Fruit fly (Drosophila melanogaster) whole organism, embryonic: Measurements from ENCODE around the gene CG9757.

Experiments
- Atf6 ChIP-seq: fragments of 200-800 bp; sonication (Bioruptor generic); IDR thresholded peaks from 2 replicates; pipeline ENCODE4 v1.3.6; 2022; ENCODE audit warnings: missing biosample characterization, missing genetic modification characterization
- CG10565 ChIP-seq: fragments of 200-800 bp; sonication (Bioruptor generic); optimal IDR thresholded peaks from 3 replicates; lab custom pipeline; 2016; ENCODE audit warnings: missing biosample characterization, mild to moderate bottlenecking, missing genetic modification characterization
- CG11695 ChIP-seq: fragments of 200-800 bp; sonication (Bioruptor generic); IDR thresholded peaks from 3 replicates; pipeline ENCODE4 v1.3.6; 2022; ENCODE audit warnings: missing biosample characterization, missing genetic modification characterization
- CG12104 ChIP-seq: fragments of 200-800 bp; sonication (Bioruptor generic); optimal IDR thresholded peaks from 3 replicates; lab custom pipeline; 2016; ENCODE audit warnings: missing biosample characterization, missing genetic modification characterization
- CG12219 ChIP-seq: fragments of 200-800 bp; sonication (Bioruptor generic); optimal IDR thresholded peaks from 3 replicates; lab custom pipeline; 2018; ENCODE audit warnings: missing biosample characterization, mild to moderate bottlenecking, missing genetic modification characterization
- CG1602 ChIP-seq: fragments of 200-800 bp; sonication (Bioruptor generic); optimal IDR thresholded peaks from 3 replicates; lab custom pipeline; 2016; ENCODE audit warnings: missing biosample characterization, missing genetic modification characterization
- CG2116 ChIP-seq: fragments of 200-800 bp; sonication (Bioruptor generic); optimal IDR thresholded peaks from 3 replicates; lab custom pipeline; 2018; ENCODE audit warnings: missing biosample characterization, mild to moderate bottlenecking, missing genetic modification characterization
- CG2889 ChIP-seq: fragments of 200-800 bp; sonication (Bioruptor generic); IDR thresholded peaks from 3 replicates; pipeline ENCODE4 v1.3.6; 2022; ENCODE audit warnings: missing biosample characterization, missing genetic modification characterization
- CG3847 ChIP-seq: fragments of 200-800 bp; sonication (Bioruptor generic); IDR thresholded peaks from 2 replicates; pipeline ENCODE4 v1.3.6; 2022; ENCODE audit warnings: missing biosample characterization, missing genetic modification characterization
- CG4404 ChIP-seq: fragments of 200-800 bp; sonication (Bioruptor generic); IDR thresholded peaks from 2 replicates; pipeline ENCODE4 v1.3.6; 2022; ENCODE audit warnings: missing biosample characterization, missing genetic modification characterization
- CG4730 ChIP-seq: fragments of 200-800 bp; sonication (Bioruptor generic); IDR thresholded peaks from 2 replicates; pipeline ENCODE4 v1.3.6; 2022; ENCODE audit warnings: missing biosample characterization, missing genetic modification characterization
- CG5245 ChIP-seq: fragments of 200-800 bp; sonication (Bioruptor generic); optimal IDR thresholded peaks from 3 replicates; lab custom pipeline; 2016; ENCODE audit warnings: missing biosample characterization, missing genetic modification characterization
- CG6175 ChIP-seq: fragments of 200-800 bp; sonication (Bioruptor generic); IDR thresholded peaks from 3 replicates; pipeline ENCODE4 v1.3.6; 2022; ENCODE audit warnings: missing biosample characterization, missing genetic modification characterization
- CG9215 ChIP-seq: fragments of 200-800 bp; sonication (Bioruptor generic); IDR thresholded peaks from 2 replicates; pipeline ENCODE4 v1.3.6; 2022; ENCODE audit warnings: missing biosample characterization, missing genetic modification characterization
- CG9797 ChIP-seq: fragments of 200-800 bp; sonication (Bioruptor generic); optimal IDR thresholded peaks from 3 replicates; lab custom pipeline; 2018; ENCODE audit warnings: missing biosample characterization, mild to moderate bottlenecking, missing genetic modification characterization
- Chrac-16 ChIP-seq: fragments of 200-800 bp; sonication (Bioruptor generic); optimal IDR thresholded peaks from 3 replicates; lab custom pipeline; 2016; ENCODE audit warnings: missing biosample characterization, missing genetic modification characterization
- CkIIα-i1 ChIP-seq: fragments of 200-800 bp; sonication (Bioruptor generic); IDR thresholded peaks from 2 replicates; pipeline ENCODE4 v1.3.6; 2022; ENCODE audit warnings: missing biosample characterization, missing genetic modification characterization
- E2f2 ChIP-seq: fragments of 200-800 bp; sonication (Bioruptor generic); IDR thresholded peaks from 2 replicates; pipeline ENCODE4 v1.3.6; 2022; ENCODE audit warnings: missing biosample characterization, missing genetic modification characterization
- GATAe ChIP-seq: fragments of 200-800 bp; sonication (Bioruptor generic); conservative IDR thresholded peaks from 2 replicates; pipeline ENCODE4 v1.3.6; 2022; ENCODE audit warnings: missing biosample characterization, missing genetic modification characterization
- Gug ChIP-seq: fragments of 200-800 bp; sonication (Bioruptor generic); IDR thresholded peaks from 4 replicates; pipeline ENCODE4 v1.3.6; 2022; ENCODE audit warnings: missing biosample characterization, missing genetic modification characterization
- HLH54F ChIP-seq: fragments of 200-800 bp; sonication (Bioruptor generic); optimal IDR thresholded peaks from 3 replicates; lab custom pipeline; 2016; ENCODE audit warnings: missing biosample characterization, missing genetic modification characterization
- HmgD ChIP-seq: fragments of 200-800 bp; sonication (Bioruptor generic); optimal IDR thresholded peaks from 3 replicates; lab custom pipeline; 2016; ENCODE audit warnings: missing biosample characterization, missing genetic modification characterization
- MBD-R2 ChIP-seq: fragments of 200-800 bp; sonication (Bioruptor generic); IDR thresholded peaks from 2 replicates; pipeline ENCODE4 v1.3.6; 2022; ENCODE audit warnings: missing biosample characterization, missing genetic modification characterization
- MESR4 ChIP-seq: fragments of 200-800 bp; sonication (Bioruptor generic); optimal IDR thresholded peaks from 2 replicates; lab custom pipeline; 2018; ENCODE audit warnings: missing biosample characterization, mild to moderate bottlenecking, missing genetic modification characterization, moderate library complexity
- Mad ChIP-seq: fragments of 200-800 bp; sonication (Bioruptor generic); optimal IDR thresholded peaks from 2 replicates; lab custom pipeline; 2016; ENCODE audit warnings: missing biosample characterization, missing genetic modification characterization
- Mes4 ChIP-seq: fragments of 200-800 bp; sonication (Bioruptor generic); optimal IDR thresholded peaks from 2 replicates; lab custom pipeline; 2016; ENCODE audit warnings: missing biosample characterization, missing genetic modification characterization
- Pdp1 ChIP-seq, 2 experiments: fragments of 200-800 bp; sonication (Bioruptor generic); optimal IDR thresholded peaks; 3 replicates each; lab custom pipeline; 2016; ENCODE audit warnings: missing biosample characterization in 2 of 2, missing genetic modification characterization in 2 of 2, mild to moderate bottlenecking in 1 of 2, moderate library complexity in 1 of 2
- Side ChIP-seq: fragments of 200-800 bp; sonication (Bioruptor generic); optimal IDR thresholded peaks from 2 replicates; lab custom pipeline; 2016; ENCODE audit warnings: missing biosample characterization, missing genetic modification characterization
- Sry-β ChIP-seq: fragments of 200-800 bp; sonication (Bioruptor generic); optimal IDR thresholded peaks from 2 replicates; lab custom pipeline; 2018; ENCODE audit warnings: missing biosample characterization, mild to moderate bottlenecking, missing genetic modification characterization, moderate library complexity
- Vsx1 ChIP-seq: fragments of 200-800 bp; sonication (Bioruptor generic); optimal IDR thresholded peaks from 2 replicates; lab custom pipeline; 2017; ENCODE audit warnings: missing biosample characterization, mild to moderate bottlenecking, missing genetic modification characterization, missing genetic modification reagents
- bigmax ChIP-seq: fragments of 200-800 bp; sonication (Bioruptor generic); optimal IDR thresholded peaks from 2 replicates; lab custom pipeline; 2018; ENCODE audit warnings: missing biosample characterization, mild to moderate bottlenecking, missing genetic modification characterization
- caup ChIP-seq: fragments of 200-800 bp; sonication (Bioruptor generic); optimal IDR thresholded peaks from 3 replicates; lab custom pipeline; 2017; ENCODE audit warnings: missing biosample characterization, mild to moderate bottlenecking, missing genetic modification characterization, moderate library complexity; ENCODE audit not compliant: severe bottlenecking
- cg ChIP-seq: fragments of 200-800 bp; sonication (Bioruptor generic); optimal IDR thresholded peaks from 3 replicates; lab custom pipeline; 2019; ENCODE audit warnings: missing biosample characterization, mild to moderate bottlenecking, missing genetic modification characterization, moderate library complexity
- ci ChIP-seq: fragments of 200-800 bp; sonication (Bioruptor generic); IDR thresholded peaks from 3 replicates; pipeline ENCODE4 v1.3.6; 2022; ENCODE audit warnings: missing biosample characterization, missing genetic modification characterization
- crol ChIP-seq: fragments of 200-800 bp; sonication (Bioruptor generic); IDR thresholded peaks from 2 replicates; pipeline ENCODE4 v1.3.6; 2022; ENCODE audit warnings: missing biosample characterization, missing genetic modification characterization
- dm ChIP-seq: fragments of 200-800 bp; sonication (Bioruptor generic); optimal IDR thresholded peaks from 3 replicates; lab custom pipeline; 2016; ENCODE audit warnings: missing biosample characterization, missing genetic modification characterization
- emc ChIP-seq: fragments of 200-800 bp; sonication (Bioruptor generic); optimal IDR thresholded peaks from 2 replicates; lab custom pipeline; 2016; ENCODE audit warnings: missing biosample characterization, missing genetic modification characterization
- gcm ChIP-seq: fragments of 200-800 bp; sonication (Bioruptor generic); optimal IDR thresholded peaks from 2 replicates; lab custom pipeline; 2019; ENCODE audit warnings: missing biosample characterization, mild to moderate bottlenecking, missing genetic modification characterization, moderate library complexity
- grau ChIP-seq: fragments of 200-800 bp; optimal IDR thresholded peaks from 3 replicates; lab custom pipeline; 2019; ENCODE audit warnings: missing biosample characterization, mild to moderate bottlenecking, missing genetic modification characterization, moderate library complexity
- insv ChIP-seq, 2 experiments: fragments of 200-800 bp; sonication (Bioruptor generic); optimal IDR thresholded peaks; 3 replicates each; lab custom pipeline; 2016 to 2018; ENCODE audit warnings: missing biosample characterization in 2 of 2, missing genetic modification characterization in 2 of 2
- jing ChIP-seq: fragments of 200-800 bp; sonication (Bioruptor generic); optimal IDR thresholded peaks from 2 replicates; lab custom pipeline; 2018; ENCODE audit warnings: missing biosample characterization, mild to moderate bottlenecking, missing genetic modification characterization
- kni ChIP-seq: fragments of 200-800 bp; sonication (Bioruptor generic); optimal IDR thresholded peaks from 3 replicates; lab custom pipeline; 2017; ENCODE audit warnings: mild to moderate bottlenecking, missing biosample characterization, missing genetic modification reagents, missing genetic modification characterization
- lbe ChIP-seq: fragments of 200-800 bp; sonication (Bioruptor generic); optimal IDR thresholded peaks from 2 replicates; lab custom pipeline; 2016; ENCODE audit warnings: missing biosample characterization, mild to moderate bottlenecking, missing genetic modification characterization
- nerfin-2 ChIP-seq: fragments of 200-800 bp; sonication (Bioruptor generic); IDR thresholded peaks from 2 replicates; pipeline ENCODE4 v1.3.6; 2022; ENCODE audit warnings: missing biosample characterization, missing genetic modification characterization; ENCODE audit not compliant: partially characterized antibody
- otp ChIP-seq: fragments of 200-800 bp; sonication (Bioruptor generic); IDR thresholded peaks from 3 replicates; pipeline ENCODE4, ENCODE4 v1.3.6; 2022; ENCODE audit warnings: missing biosample characterization, missing genetic modification characterization
- pnt ChIP-seq: fragments of 200-800 bp; sonication (Bioruptor generic); optimal IDR thresholded peaks from 3 replicates; lab custom pipeline; 2016; ENCODE audit warnings: missing biosample characterization, missing genetic modification characterization
- ro ChIP-seq: fragments of 200-800 bp; sonication (Bioruptor generic); IDR thresholded peaks from 2 replicates; pipeline ENCODE4 v1.3.6; 2022; ENCODE audit warnings: missing biosample characterization, missing genetic modification characterization
- trh ChIP-seq: fragments of 200-800 bp; sonication (Bioruptor generic); optimal IDR thresholded peaks from 2 replicates; lab custom pipeline; 2016; ENCODE audit warnings: missing biosample characterization, missing genetic modification characterization
- tx ChIP-seq: fragments of 200-800 bp; sonication (Bioruptor generic); optimal IDR thresholded peaks from 2 replicates; lab custom pipeline; 2016; ENCODE audit warnings: missing biosample characterization, missing genetic modification characterization

CG9757 gene

DNA sequence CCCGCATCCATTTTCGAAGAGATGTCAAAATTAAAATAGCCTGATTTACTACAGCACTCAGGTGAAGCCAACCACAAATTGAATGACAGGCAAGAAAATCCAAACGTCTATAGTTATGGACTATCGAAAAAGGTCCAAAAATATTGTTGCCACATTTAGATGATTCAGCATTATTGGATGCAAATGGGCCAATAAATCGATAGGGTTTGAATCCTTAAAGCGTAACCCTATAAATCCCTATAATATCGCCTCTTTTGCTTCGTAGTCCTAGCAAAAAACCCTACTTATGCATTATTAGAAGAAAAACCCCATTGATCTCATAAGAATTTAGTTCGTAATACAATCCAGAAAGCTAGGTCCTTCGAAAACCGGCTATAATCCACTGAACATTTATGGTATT is 44.1 kb upstream of the CG9757 start, which contains the start of gene Rbp4:
Gene Rbp4 (minus strand): TSS at position 101 of the 400 bp plus-strand sequence.
- TF ChIP-seq trh (GFP tag; lab: Kevin White, UChicago) (no peak), ro (no peak), Atf6 (GFP tag; lab: Robert Waterston, UW) (no peak), CG1602 (GFP tag; lab: Kevin White, UChicago) (no peak), CkIIα-i1 (no peak), Mes4 (GFP tag; lab: Kevin White, UChicago) (no peak), CG12219 (GFP tag; lab: Kevin White, UChicago) (no peak), Side (GFP tag; lab: Kevin White, UChicago) (no peak), Sry-β (GFP tag; lab: Kevin White, UChicago) (no peak)

DNA sequence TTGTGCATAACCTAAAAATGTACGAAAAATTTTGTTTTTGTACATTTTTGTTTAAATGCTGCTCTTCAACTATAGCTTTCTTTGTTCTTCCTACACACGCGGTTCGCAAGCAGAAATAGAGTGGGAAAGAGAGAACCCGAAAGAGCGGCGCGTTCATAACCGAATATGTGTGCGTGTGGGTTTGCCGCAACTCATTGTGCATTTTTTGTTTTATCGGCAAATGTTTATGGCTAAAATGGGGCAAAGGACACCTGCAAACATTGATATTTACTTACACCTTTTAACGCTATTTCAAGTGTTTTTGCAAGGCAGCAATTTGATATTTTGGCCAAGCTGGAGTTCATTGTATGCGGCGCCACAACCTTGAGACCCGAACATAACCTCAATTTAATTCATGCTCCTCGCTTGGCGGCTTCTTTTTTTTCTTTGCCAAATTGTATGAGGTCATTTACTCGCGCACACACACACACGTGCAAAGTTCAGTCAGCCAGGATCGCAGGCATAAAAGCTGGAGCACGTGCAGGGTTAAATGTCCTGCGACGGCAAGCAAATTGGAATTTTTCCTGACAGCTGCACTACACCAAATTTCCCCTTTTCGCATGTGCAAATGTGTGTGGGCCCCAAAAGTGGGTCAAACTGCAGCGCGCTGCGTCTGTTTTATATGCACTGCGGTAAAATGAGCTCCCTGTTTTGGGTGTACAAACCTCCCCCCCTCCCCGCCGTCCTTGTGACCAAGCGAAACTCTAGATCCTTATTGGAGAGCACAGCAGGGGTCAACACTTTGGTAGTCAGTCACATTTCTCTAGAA is 35.7 kb upstream of the CG9757 start:
- TF ChIP-seq bigmax (peak; percentile 95), CG9215 (no peak), CG11695 (GFP tag; lab: Robert Waterston, UW) (0 out of 3 replicates have a peak, but pooled peaks have one; percentile 7), Pdp1 (GFP tag; optimal IDR thresholded peaks at IDR 0.05; lab: Kevin White, UChicago) (peak in 1 of 2 experiments; percentile 67), CG2116 (GFP tag; lab: Kevin White, UChicago) (no peak), kni (GFP tag; lab: Kevin White, UChicago) (peak; percentile 34), CG10565 (GFP tag; lab: Kevin White, UChicago) (no peak), jing (no peak), CG3847 (GFP tag; lab: Robert Waterston, UW) (no peak), Gug (GFP tag; lab: Robert Waterston, UW) (no peak), E2f2 (GFP tag; lab: Robert Waterston, UW) (0 out of 2 replicates have a peak, but pooled peaks have one; percentile 7), caup (GFP tag; lab: Kevin White, UChicago) (no peak), GATAe (no peak), emc (GFP tag; lab: Kevin White, UChicago) (no peak), tx (GFP tag; lab: Kevin White, UChicago) (no peak), ci (GFP tag; lab: Robert Waterston, UW) (no peak), Chrac-16 (no peak), Vsx1 (no peak), dm (GFP tag; lab: Kevin White, UChicago) (peak; percentile 68), pnt (no peak), CG5245 (GFP tag; lab: Kevin White, UChicago) (no peak), CG4730 (GFP tag; lab: Robert Waterston, UW) (no peak), CG2889 (GFP tag; lab: Robert Waterston, UW) (no peak), crol (peak; percentile 61), lbe (GFP tag; lab: Kevin White, UChicago) (no peak), Mad (no peak), MESR4 (no peak), nerfin-2 (GFP tag; lab: Robert Waterston, UW) (0 out of 2 replicates have a peak, but pooled peaks have one; percentile 14), cg (peak; percentile 65), insv (GFP tag; optimal IDR thresholded peaks at IDR 0.05; lab: Kevin White, UChicago) (peak in 1 of 2 experiments; percentile 60), CG4404 (GFP tag; lab: Robert Waterston, UW) (no peak), CG6175 (GFP tag; lab: Robert Waterston, UW) (no peak), gcm (GFP tag; lab: Kevin White, UChicago) (no peak), HmgD (GFP tag; lab: Kevin White, UChicago) (no peak), CG9797 (no peak), grau (no peak), CG12104 (GFP tag; lab: Kevin White, UChicago) (no peak), HLH54F (no peak), otp (GFP tag; lab: Robert Waterston, UW) (no peak), MBD-R2 (GFP tag; lab: Robert Waterston, UW) (peak; percentile 29; the same call in 1 of the 2 replicates)
